Worm (Caenorhabditis elegans): ENCODE measurements around the gene C02E7.8.

DNA sequence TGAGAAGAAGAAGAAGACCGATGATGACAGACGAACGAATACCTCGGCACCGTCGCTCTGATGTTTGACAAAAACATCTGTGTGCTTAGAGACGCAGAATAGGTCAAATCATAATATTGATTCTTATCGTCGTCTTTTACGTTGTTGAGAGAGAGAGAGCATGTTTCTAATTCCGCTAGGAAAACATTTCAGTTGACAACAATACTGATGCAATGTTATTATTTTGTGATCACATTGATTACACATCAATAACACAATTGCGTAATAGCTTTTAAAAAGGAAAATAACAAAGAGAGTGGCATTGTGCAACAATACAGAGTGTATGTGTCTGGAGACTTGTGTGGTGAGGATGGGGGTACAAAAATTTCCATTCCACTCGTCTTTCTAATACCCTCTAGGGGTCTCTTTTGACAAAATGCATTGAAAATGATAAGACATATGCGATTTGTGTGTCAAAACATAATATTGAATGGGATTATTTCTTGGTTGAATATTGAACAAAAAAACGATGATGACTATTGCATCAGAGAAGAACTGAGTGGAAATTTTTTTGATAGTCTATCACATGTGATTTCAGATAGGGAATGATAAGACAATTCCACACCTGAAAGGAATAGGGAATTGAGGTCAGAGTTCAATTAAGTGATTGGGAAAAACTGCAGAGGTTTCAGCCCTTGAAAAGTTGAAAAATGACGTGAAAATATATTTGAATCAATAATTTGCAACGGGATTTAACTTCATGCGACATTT is 44.3 kb upstream of the C02E7.8 start:
- no peak for TF ChIP-seq lim-7 (GFP tag; IDR thresholded peaks at IDR 0.05)
- TF ChIP-seq mdl-1 (tag; optimal IDR thresholded peaks at IDR 0.05) = no peak
- no peak for TF ChIP-seq skn-1 (tag; optimal IDR thresholded peaks at IDR 0.05)
- no peak for TF ChIP-seq daf-12 (tag; optimal IDR thresholded peaks at IDR 0.05)
- no peak for TF ChIP-seq ama-1 (optimal IDR thresholded peaks at IDR 0.05)
- peak; percentile 36 for TF ChIP-seq cey-2 (tag; optimal IDR thresholded peaks at IDR 0.05; ENCODE audit: borderline replicate concordance, insufficient read depth)
- no peak for TF ChIP-seq nhr-42 (GFP tag; IDR thresholded peaks at IDR 0.05)
- TF ChIP-seq aha-1 (tag) = no peak
- TF ChIP-seq F49E8.2 (tag; optimal IDR thresholded peaks at IDR 0.05; ENCODE audit: borderline replicate concordance) = no peak
- no peak for TF ChIP-seq zip-2 (tag; optimal IDR thresholded peaks at IDR 0.05)
- no peak for TF ChIP-seq ces-1 (GFP tag; optimal IDR thresholded peaks at IDR 0.05)

Measured in whole organism, L4 larva.